Worm (Caenorhabditis elegans): Measurements from ENCODE around the gene F48E8.4.

ce11 chrIII:5495168-5495567, 41.8 kb downstream of the F48E8.4 start, which contains the start of gene R02F2.8:
- TF ChIP-seq F49E8.2 (tag; optimal IDR thresholded peaks at IDR 0.05; ENCODE audit: insufficient read depth) (no peak), sea-2 (GFP tag; IDR thresholded peaks at IDR 0.05) (no peak), nhr-120 (GFP tag; IDR thresholded peaks at IDR 0.05) (no peak)
